Comparison of ENCODE assay signal across 1 fruit fly cellular context in the genomic region with DNA sequence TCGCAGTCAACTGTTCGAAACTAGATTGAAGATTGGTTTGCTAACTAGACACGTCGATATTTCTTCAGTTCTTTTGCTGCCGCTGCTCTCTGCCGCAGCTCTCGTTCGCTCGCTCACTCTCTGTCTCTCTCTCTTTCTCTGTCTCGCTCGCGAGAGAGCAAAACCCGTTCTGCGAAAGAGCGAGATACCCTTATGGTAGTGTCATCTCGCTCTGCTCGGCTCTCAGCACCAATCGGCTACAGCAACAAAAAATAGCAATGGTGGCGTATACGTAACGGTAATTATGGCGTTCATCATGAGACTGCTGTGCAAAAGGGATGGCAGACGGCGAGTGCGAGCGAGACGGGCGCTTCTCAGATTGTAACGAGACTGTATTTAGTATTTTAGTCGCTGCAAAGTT.
TF ChIP-seq lines count a peak whose summit lies in the region.

Gene lbe (minus strand): TSS at position 204 of the 400 bp plus-strand sequence.

TF ChIP-seq in whole organism, embryonic, 481 proteins besides CTCF, POLR2A, EP300 and RAD21 (continued from another document and continues in another):
- peak; percentile 51 for TF ChIP-seq CG8359 (GFP tag; optimal IDR thresholded peaks at IDR 0.05; lab: Kevin White, UChicago; ENCODE audit: borderline replicate concordance)
- no peak for TF ChIP-seq bigmax (GFP tag; optimal IDR thresholded peaks at IDR 0.05; lab: Kevin White, UChicago)
- TF ChIP-seq aop (GFP tag; IDR thresholded peaks at IDR 0.05; lab: Robert Waterston, UW) = no peak
- TF ChIP-seq dimm (GFP tag; IDR thresholded peaks at IDR 0.05; lab: Robert Waterston, UW) = no peak
- no peak for TF ChIP-seq CG10147 (GFP tag; optimal IDR thresholded peaks at IDR 0.05; lab: Kevin White, UChicago)
- TF ChIP-seq ci (GFP tag; IDR thresholded peaks at IDR 0.05; lab: Robert Waterston, UW) = peak; percentile 71; the same call in 2 of the 3 replicates
- TF ChIP-seq fu2 (GFP tag; optimal IDR thresholded peaks at IDR 0.05; lab: Kevin White, UChicago) = no peak
- TF ChIP-seq NC2β (GFP tag; optimal IDR thresholded peaks at IDR 0.05; lab: Kevin White, UChicago) = no peak
- no peak for TF ChIP-seq Ssrp (tag; optimal IDR thresholded peaks at IDR 0.05; lab: Kevin White, UChicago)
- peak; percentile 6 for TF ChIP-seq CG12071 (GFP tag; optimal IDR thresholded peaks at IDR 0.05; lab: Kevin White, UChicago)
- TF ChIP-seq CG1603 (tag; optimal IDR thresholded peaks at IDR 0.05; lab: Kevin White, UChicago) = no peak
- TF ChIP-seq Bgb (GFP tag; IDR thresholded peaks at IDR 0.05; lab: Robert Waterston, UW; ENCODE audit: partially characterized antibody) = no peak; the same call in 1 of the 2 replicates
- peak; percentile 16; the same call in 1 of the 2 replicates for TF ChIP-seq onecut (GFP tag; IDR thresholded peaks at IDR 0.05; lab: Robert Waterston, UW)
- peak; percentile 90; the same call in 2 of the 4 replicates for TF ChIP-seq chinmo (GFP tag; IDR thresholded peaks at IDR 0.05; lab: Robert Waterston, UW; ENCODE audit: partially characterized antibody)
- peak; percentile 29 for TF ChIP-seq twi (tag; optimal IDR thresholded peaks at IDR 0.05; lab: Kevin White, UChicago)
- TF ChIP-seq cad (GFP tag; optimal IDR thresholded peaks at IDR 0.05; lab: Kevin White, UChicago) = no peak
- no peak for TF ChIP-seq CkIIα-i1 (GFP tag; IDR thresholded peaks at IDR 0.05; lab: Robert Waterston, UW)
- TF ChIP-seq tin (GFP tag; optimal IDR thresholded peaks at IDR 0.05; lab: Kevin White, UChicago) = no peak
- no peak for TF ChIP-seq so (GFP tag; IDR thresholded peaks at IDR 0.05; lab: Robert Waterston, UW)
- no peak for TF ChIP-seq eve (GFP tag; optimal IDR thresholded peaks at IDR 0.05; lab: Kevin White, UChicago)
- TF ChIP-seq jing (GFP tag; optimal IDR thresholded peaks at IDR 0.05; lab: Kevin White, UChicago) = no peak
- TF ChIP-seq ken (GFP tag; IDR thresholded peaks at IDR 0.05; lab: Robert Waterston, UW) = no peak
- TF ChIP-seq Myb (GFP tag; optimal IDR thresholded peaks at IDR 0.05; lab: Kevin White, UChicago) = no peak
- TF ChIP-seq Hr3 (GFP tag; optimal IDR thresholded peaks at IDR 0.05; lab: Kevin White, UChicago) = no peak
- no peak for TF ChIP-seq hth (optimal IDR thresholded peaks at IDR 0.05; lab: Kevin White, UChicago)
- no peak for TF ChIP-seq CG10209 (GFP tag; optimal IDR thresholded peaks at IDR 0.05; lab: Kevin White, UChicago)
- no peak for TF ChIP-seq Gug (GFP tag; IDR thresholded peaks at IDR 0.05; lab: Robert Waterston, UW)
- no peak for TF ChIP-seq fd64A (GFP tag; optimal IDR thresholded peaks at IDR 0.05; lab: Kevin White, UChicago)
- TF ChIP-seq CG31388 (GFP tag; optimal IDR thresholded peaks at IDR 0.05; lab: Kevin White, UChicago) = no peak
- no peak for TF ChIP-seq PHDP (tag; optimal IDR thresholded peaks at IDR 0.05; lab: Kevin White, UChicago)
- no peak for TF ChIP-seq CG14014 (GFP tag; IDR thresholded peaks at IDR 0.05; lab: Robert Waterston, UW)
- TF ChIP-seq CG11085 (GFP tag; IDR thresholded peaks at IDR 0.05; lab: Robert Waterston, UW) = no peak
- no peak for TF ChIP-seq CG2889 (GFP tag; IDR thresholded peaks at IDR 0.05; lab: Robert Waterston, UW)
- no peak for TF ChIP-seq ERR (GFP tag; optimal IDR thresholded peaks at IDR 0.05; lab: Kevin White, UChicago)
- no peak for TF ChIP-seq pnt (GFP tag; optimal IDR thresholded peaks at IDR 0.05; lab: Kevin White, UChicago)
- TF ChIP-seq CG12391 (tag; optimal IDR thresholded peaks at IDR 0.05; lab: Kevin White, UChicago) = no peak
- TF ChIP-seq sima (GFP tag; optimal IDR thresholded peaks at IDR 0.05; lab: Kevin White, UChicago) = no peak
- TF ChIP-seq CG31441 (GFP tag; IDR thresholded peaks at IDR 0.05; lab: Robert Waterston, UW) = no peak
- no peak for TF ChIP-seq CG8388 (GFP tag; optimal IDR thresholded peaks at IDR 0.05; lab: Kevin White, UChicago)
- no peak for TF ChIP-seq CG11723 (GFP tag; optimal IDR thresholded peaks at IDR 0.05; lab: Kevin White, UChicago)
- TF ChIP-seq pzg (GFP tag; optimal IDR thresholded peaks at IDR 0.05; lab: Kevin White, UChicago) = no peak
- TF ChIP-seq Atf6 (GFP tag; IDR thresholded peaks at IDR 0.05; lab: Robert Waterston, UW) = 0 out of 2 replicates have a peak, but pooled peaks have one; percentile 31
- peak; percentile 85 for TF ChIP-seq seq (GFP tag; IDR thresholded peaks at IDR 0.05; lab: Robert Waterston, UW)
- no peak for TF ChIP-seq CG8765 (GFP tag; IDR thresholded peaks at IDR 0.05; lab: Robert Waterston, UW)
- TF ChIP-seq CG33213 (GFP tag; optimal IDR thresholded peaks at IDR 0.05; lab: Kevin White, UChicago) = no peak
- peak; percentile 70 for TF ChIP-seq D (optimal IDR thresholded peaks at IDR 0.05; lab: Kevin White, UChicago)
- TF ChIP-seq D (GFP tag; optimal IDR thresholded peaks at IDR 0.05; lab: Kevin White, UChicago) = no peak
- TF ChIP-seq Asciz (GFP tag; optimal IDR thresholded peaks at IDR 0.05; lab: Kevin White, UChicago) = no peak
- no peak for TF ChIP-seq CG4617 (GFP tag; optimal IDR thresholded peaks at IDR 0.05; lab: Kevin White, UChicago; ENCODE audit: borderline replicate concordance)
- no peak for TF ChIP-seq eyg (GFP tag; optimal IDR thresholded peaks at IDR 0.05; lab: Kevin White, UChicago)
- peak; percentile 96 for TF ChIP-seq CG8478 (optimal IDR thresholded peaks at IDR 0.05; lab: Kevin White, UChicago)
- no peak for TF ChIP-seq Doc3 (GFP tag; IDR thresholded peaks at IDR 0.05; lab: Robert Waterston, UW; ENCODE audit: partially characterized antibody)
- no peak for TF ChIP-seq GATAe (GFP tag; conservative IDR thresholded peaks at IDR 0.05; lab: Robert Waterston, UW)
- no peak for TF ChIP-seq dan (GFP tag; IDR thresholded peaks at IDR 0.05; lab: Robert Waterston, UW)
- no peak for TF ChIP-seq CG3838 (GFP tag; optimal IDR thresholded peaks at IDR 0.05; lab: Kevin White, UChicago)
- TF ChIP-seq gro (GFP tag; optimal IDR thresholded peaks at IDR 0.05; lab: Kevin White, UChicago) = no peak
- no peak for TF ChIP-seq NK7.1 (GFP tag; optimal IDR thresholded peaks at IDR 0.05; lab: Kevin White, UChicago)
- no peak for TF ChIP-seq luna (GFP tag; optimal IDR thresholded peaks at IDR 0.05; lab: Kevin White, UChicago)
- TF ChIP-seq Neu2 (GFP tag; optimal IDR thresholded peaks at IDR 0.05; lab: Kevin White, UChicago; ENCODE audit: borderline replicate concordance) = no peak
- no peak for TF ChIP-seq CG17568 (GFP tag; optimal IDR thresholded peaks at IDR 0.05; lab: Kevin White, UChicago)
- no peak for TF ChIP-seq CG9215 (GFP tag; IDR thresholded peaks at IDR 0.05; lab: Robert Waterston, UW)
- no peak for TF ChIP-seq grau (tag; optimal IDR thresholded peaks at IDR 0.05; lab: Kevin White, UChicago)
- no peak for TF ChIP-seq dmrt11E (tag; optimal IDR thresholded peaks at IDR 0.05; lab: Kevin White, UChicago)
- peak; percentile 35 for TF ChIP-seq nmo (GFP tag; optimal IDR thresholded peaks at IDR 0.05; lab: Kevin White, UChicago)
- no peak for TF ChIP-seq wor (GFP tag; IDR thresholded peaks at IDR 0.05; lab: Robert Waterston, UW)
- no peak for TF ChIP-seq Dad (GFP tag; optimal IDR thresholded peaks at IDR 0.05; lab: Kevin White, UChicago)
- no peak for TF ChIP-seq Hmx (GFP tag; optimal IDR thresholded peaks at IDR 0.05; lab: Kevin White, UChicago)
- TF ChIP-seq Opbp (GFP tag; IDR thresholded peaks at IDR 0.05; lab: Robert Waterston, UW; ENCODE audit: partially characterized antibody) = peak; percentile 57; the same call in 1 of the 3 replicates
- peak; percentile 90 to 92 for TF ChIP-seq Trl (optimal IDR thresholded peaks at IDR 0.05; lab: Kevin White, UChicago)
- peak; percentile 60 for TF ChIP-seq Trl (GFP tag; optimal IDR thresholded peaks at IDR 0.05; lab: Kevin White, UChicago)
- TF ChIP-seq Pdp1 (GFP tag; optimal IDR thresholded peaks at IDR 0.05; lab: Kevin White, UChicago) = peak in 1 of 2 experiments; percentile 97
- TF ChIP-seq sc (optimal IDR thresholded peaks at IDR 0.05; lab: Kevin White, UChicago) = no peak
- no peak for TF ChIP-seq sc (GFP tag; optimal IDR thresholded peaks at IDR 0.05; lab: Kevin White, UChicago)
- no peak for TF ChIP-seq ind (GFP tag; optimal IDR thresholded peaks at IDR 0.05; lab: Kevin White, UChicago)
- TF ChIP-seq CG8944 (GFP tag; optimal IDR thresholded peaks at IDR 0.05; lab: Kevin White, UChicago) = no peak
- no peak for TF ChIP-seq maf-S (GFP tag; optimal IDR thresholded peaks at IDR 0.05; lab: Kevin White, UChicago)
- TF ChIP-seq CG9876 (GFP tag; optimal IDR thresholded peaks at IDR 0.05; lab: Kevin White, UChicago) = no peak
- TF ChIP-seq CG3065 (GFP tag; optimal IDR thresholded peaks at IDR 0.05; lab: Kevin White, UChicago) = no peak
- no peak for TF ChIP-seq Dip3 (GFP tag; optimal IDR thresholded peaks at IDR 0.05; lab: Kevin White, UChicago)
- TF ChIP-seq lmd (GFP tag; IDR thresholded peaks at IDR 0.05; lab: Robert Waterston, UW) = no peak
- peak; percentile 66 for TF ChIP-seq Jarid2 (GFP tag; optimal IDR thresholded peaks at IDR 0.05; lab: Kevin White, UChicago)
- TF ChIP-seq Dll (GFP tag; IDR thresholded peaks at IDR 0.05; lab: Robert Waterston, UW; ENCODE audit: partially characterized antibody) = peak; percentile 64; the same call in 3 of the 4 replicates
- TF ChIP-seq Mrtf (GFP tag; IDR thresholded peaks at IDR 0.05; lab: Robert Waterston, UW) = no peak
- no peak for TF ChIP-seq org-1 (GFP tag; optimal IDR thresholded peaks at IDR 0.05; lab: Kevin White, UChicago)
- TF ChIP-seq trem (tag; optimal IDR thresholded peaks at IDR 0.05; lab: Kevin White, UChicago) = no peak
- TF ChIP-seq Sin3A (optimal IDR thresholded peaks at IDR 0.05; lab: Kevin White, UChicago) = no peak
- no peak for TF ChIP-seq CG31224 (GFP tag; IDR thresholded peaks at IDR 0.05; lab: Robert Waterston, UW)
- 0 out of 2 replicates have a peak, but pooled peaks have one; percentile 9 for TF ChIP-seq CG17328 (GFP tag; IDR thresholded peaks at IDR 0.05; lab: Robert Waterston, UW)
- TF ChIP-seq sens (GFP tag; lab: Kevin White, UChicago) = peak; percentile 61
- no peak for TF ChIP-seq CHES-1-like (GFP tag; optimal IDR thresholded peaks at IDR 0.05; lab: Kevin White, UChicago)
- TF ChIP-seq CG1832 (GFP tag; optimal IDR thresholded peaks at IDR 0.05; lab: Kevin White, UChicago) = peak; percentile 99
- no peak for TF ChIP-seq CG16815 (GFP tag; optimal IDR thresholded peaks at IDR 0.05; lab: Kevin White, UChicago)
- no peak for TF ChIP-seq exex (tag; optimal IDR thresholded peaks at IDR 0.05; lab: Kevin White, UChicago)
- no peak for TF ChIP-seq Hr51 (GFP tag; optimal IDR thresholded peaks at IDR 0.05; lab: Kevin White, UChicago)
- TF ChIP-seq gcm2 (GFP tag; optimal IDR thresholded peaks at IDR 0.05; lab: Kevin White, UChicago) = no peak
- no peak for TF ChIP-seq CG4404 (GFP tag; IDR thresholded peaks at IDR 0.05; lab: Robert Waterston, UW)
- no peak for TF ChIP-seq CG18599 (GFP tag; optimal IDR thresholded peaks at IDR 0.05; lab: Kevin White, UChicago)
- TF ChIP-seq Oli (tag; optimal IDR thresholded peaks at IDR 0.05; lab: Kevin White, UChicago) = no peak
- no peak for TF ChIP-seq CG4730 (GFP tag; IDR thresholded peaks at IDR 0.05; lab: Robert Waterston, UW)
- no peak for TF ChIP-seq CG11247 (GFP tag; IDR thresholded peaks at IDR 0.05; lab: Robert Waterston, UW)
- no peak for TF ChIP-seq CG9609 (GFP tag; optimal IDR thresholded peaks at IDR 0.05; lab: Kevin White, UChicago)
- no peak for TF ChIP-seq CG2678 (tag; optimal IDR thresholded peaks at IDR 0.05; lab: Kevin White, UChicago)
- no peak for TF ChIP-seq Tbp (GFP tag; optimal IDR thresholded peaks at IDR 0.05; lab: Kevin White, UChicago)
- TF ChIP-seq cwo (GFP tag; optimal IDR thresholded peaks at IDR 0.05; lab: Kevin White, UChicago) = no peak
- TF ChIP-seq CG7928 (GFP tag; optimal IDR thresholded peaks at IDR 0.05; lab: Kevin White, UChicago) = no peak
- peak; percentile 53; the same call in 2 of the 3 replicates for TF ChIP-seq Aef1 (GFP tag; IDR thresholded peaks at IDR 0.05; lab: Robert Waterston, UW)
- TF ChIP-seq odd (GFP tag; optimal IDR thresholded peaks at IDR 0.05; lab: Kevin White, UChicago) = no peak
- TF ChIP-seq Rfx (GFP tag; IDR thresholded peaks at IDR 0.05; lab: Robert Waterston, UW) = 0 out of 2 replicates have a peak, but pooled peaks have one; percentile 6
- TF ChIP-seq Usf (GFP tag; optimal IDR thresholded peaks at IDR 0.05; lab: Kevin White, UChicago) = no peak
- no peak for TF ChIP-seq sim (GFP tag; IDR thresholded peaks at IDR 0.05; lab: Robert Waterston, UW)
- TF ChIP-seq CG7786 (GFP tag; optimal IDR thresholded peaks at IDR 0.05; lab: Kevin White, UChicago) = no peak
- no peak for TF ChIP-seq tup (GFP tag; optimal IDR thresholded peaks at IDR 0.05; lab: Kevin White, UChicago)
- no peak for TF ChIP-seq caup (GFP tag; optimal IDR thresholded peaks at IDR 0.05; lab: Kevin White, UChicago; ENCODE audit: severe bottlenecking)
- TF ChIP-seq Fer3 (tag; optimal IDR thresholded peaks at IDR 0.05; lab: Kevin White, UChicago) = no peak
- TF ChIP-seq CG3847 (GFP tag; IDR thresholded peaks at IDR 0.05; lab: Robert Waterston, UW) = no peak
- TF ChIP-seq Abd-B (GFP tag; optimal IDR thresholded peaks at IDR 0.05; lab: Kevin White, UChicago) = no peak
- no peak for TF ChIP-seq az2 (GFP tag; optimal IDR thresholded peaks at IDR 0.05; lab: Kevin White, UChicago)
- TF ChIP-seq Dfd (GFP tag; optimal IDR thresholded peaks at IDR 0.05; lab: Kevin White, UChicago) = no peak
- no peak for TF ChIP-seq ttk (GFP tag; IDR thresholded peaks at IDR 0.05; lab: Robert Waterston, UW)
- no peak for TF ChIP-seq lola (GFP tag; optimal IDR thresholded peaks at IDR 0.05; lab: Kevin White, UChicago)
- TF ChIP-seq CG8281 (tag; optimal IDR thresholded peaks at IDR 0.05; lab: Kevin White, UChicago) = no peak
- TF ChIP-seq CG32532 (GFP tag; IDR thresholded peaks at IDR 0.05; lab: Robert Waterston, UW) = peak; percentile 72; the same call in 1 of the 2 replicates
- no peak for TF ChIP-seq Sry-δ (GFP tag; optimal IDR thresholded peaks at IDR 0.05; lab: Kevin White, UChicago)
- TF ChIP-seq nom (GFP tag; optimal IDR thresholded peaks at IDR 0.05; lab: Kevin White, UChicago) = no peak
- no peak for TF ChIP-seq CG43689 (GFP tag; IDR thresholded peaks at IDR 0.05; lab: Robert Waterston, UW)
- TF ChIP-seq CG4854 (GFP tag; optimal IDR thresholded peaks at IDR 0.05; lab: Kevin White, UChicago) = no peak
- no peak for TF ChIP-seq CG13296 (GFP tag; optimal IDR thresholded peaks at IDR 0.05; lab: Kevin White, UChicago)
- TF ChIP-seq CG12769 (tag; optimal IDR thresholded peaks at IDR 0.05; lab: Kevin White, UChicago) = no peak
- no peak for TF ChIP-seq CG17385 (GFP tag; optimal IDR thresholded peaks at IDR 0.05; lab: Kevin White, UChicago)
- TF ChIP-seq sr (GFP tag; IDR thresholded peaks at IDR 0.05; lab: Robert Waterston, UW) = no peak
- no peak for TF ChIP-seq CG15011 (GFP tag; optimal IDR thresholded peaks at IDR 0.05; lab: Kevin White, UChicago)
- no peak for TF ChIP-seq CG8924 (tag; optimal IDR thresholded peaks at IDR 0.05; lab: Kevin White, UChicago)
